Fruit fly (Drosophila melanogaster) whole organism, embryonic: ENCODE measurements around the gene ssp3.

Experiments used
- Atf3 ChIP-seq: fragments of 200-800 bp; sonication (Bioruptor generic); optimal IDR thresholded peaks from 3 replicates; lab custom pipeline; 2016; ENCODE audit warnings: missing biosample characterization, missing genetic modification characterization
- Atf6 ChIP-seq: fragments of 200-800 bp; sonication (Bioruptor generic); IDR thresholded peaks from 2 replicates; pipeline ENCODE4 v1.3.6; 2022; ENCODE audit warnings: missing biosample characterization, missing genetic modification characterization
- CG10274 ChIP-seq: fragments of 200-800 bp; sonication (Bioruptor generic); optimal IDR thresholded peaks from 3 replicates; lab custom pipeline; 2017; ENCODE audit warnings: missing biosample characterization, mild to moderate bottlenecking, missing genetic modification characterization
- CG11560 ChIP-seq: fragments of 200-800 bp; sonication (Bioruptor generic); IDR thresholded peaks from 3 replicates; pipeline ENCODE4 v1.3.6; 2022; ENCODE audit warnings: missing biosample characterization, missing genetic modification characterization
- CG12391 ChIP-seq: fragments of 200-800 bp; sonication (Bioruptor generic); optimal IDR thresholded peaks from 3 replicates; lab custom pipeline; 2018; ENCODE audit warnings: missing biosample characterization, mild to moderate bottlenecking, missing genetic modification characterization, moderate library complexity
- CG12942 ChIP-seq: fragments of 200-800 bp; sonication (Bioruptor generic); optimal IDR thresholded peaks from 3 replicates; lab custom pipeline; 2016; ENCODE audit warnings: missing biosample characterization, missing genetic modification characterization
- CG13894 ChIP-seq: fragments of 200-800 bp; sonication (Bioruptor generic); optimal IDR thresholded peaks from 3 replicates; lab custom pipeline; 2018; ENCODE audit warnings: missing biosample characterization, mild to moderate bottlenecking, missing genetic modification characterization, moderate library complexity
- CG14441 ChIP-seq: fragments of 200-800 bp; sonication (Bioruptor generic); IDR thresholded peaks from 2 replicates; pipeline ENCODE4 v1.3.6; 2022; ENCODE audit warnings: missing biosample characterization, missing genetic modification characterization
- CG14710 ChIP-seq: fragments of 200-800 bp; sonication (Bioruptor generic); optimal IDR thresholded peaks from 3 replicates; lab custom pipeline; 2019; ENCODE audit warnings: missing biosample characterization, mild to moderate bottlenecking, missing genetic modification characterization, moderate library complexity
- CG15479 ChIP-seq: fragments of 200-800 bp; sonication (Bioruptor generic); optimal IDR thresholded peaks from 3 replicates; lab custom pipeline; 2019; ENCODE audit warnings: missing biosample characterization, mild to moderate bottlenecking, missing genetic modification characterization, moderate library complexity
- CG1603 ChIP-seq: fragments of 200-800 bp; sonication (Bioruptor generic); optimal IDR thresholded peaks from 2 replicates; lab custom pipeline; 2019; ENCODE audit warnings: missing biosample characterization, mild to moderate bottlenecking, missing genetic modification characterization, moderate library complexity
- CG2199 ChIP-seq: fragments of 200-800 bp; sonication (Bioruptor generic); IDR thresholded peaks from 3 replicates; pipeline ENCODE4 v1.3.6; 2022; ENCODE audit warnings: missing biosample characterization, missing genetic modification characterization
- CG2712 ChIP-seq: fragments of 200-800 bp; optimal IDR thresholded peaks from 3 replicates; lab custom pipeline; 2019; ENCODE audit warnings: missing biosample characterization, mild to moderate bottlenecking, missing genetic modification characterization, moderate library complexity
- CG2889 ChIP-seq: fragments of 200-800 bp; sonication (Bioruptor generic); IDR thresholded peaks from 3 replicates; pipeline ENCODE4 v1.3.6; 2022; ENCODE audit warnings: missing biosample characterization, missing genetic modification characterization
- CG30403 ChIP-seq: fragments of 200-800 bp; sonication (Bioruptor generic); optimal IDR thresholded peaks from 3 replicates; lab custom pipeline; 2016; ENCODE audit warnings: missing biosample characterization, missing genetic modification characterization
- CG30431 ChIP-seq: fragments of 200-800 bp; sonication (Bioruptor generic); optimal IDR thresholded peaks from 2 replicates; lab custom pipeline; 2017; ENCODE audit warnings: missing biosample characterization, missing genetic modification characterization
- CG34224 ChIP-seq: fragments of 200-800 bp; sonication (Bioruptor generic); IDR thresholded peaks from 3 replicates; pipeline ENCODE4 v1.3.6; 2022; ENCODE audit warnings: missing biosample characterization, missing genetic modification characterization; ENCODE audit not compliant: partially characterized antibody
- CG4328 ChIP-seq: fragments of 200-800 bp; sonication (Bioruptor generic); optimal IDR thresholded peaks from 3 replicates; lab custom pipeline; 2017; ENCODE audit warnings: missing biosample characterization, missing genetic modification reagents, missing genetic modification characterization
- CG5245 ChIP-seq: fragments of 200-800 bp; sonication (Bioruptor generic); optimal IDR thresholded peaks from 3 replicates; lab custom pipeline; 2016; ENCODE audit warnings: missing biosample characterization, missing genetic modification characterization
- CG6272 ChIP-seq: fragments of 200-800 bp; sonication (Bioruptor generic); IDR thresholded peaks from 2 replicates; pipeline ENCODE4 v1.3.6; 2022; ENCODE audit warnings: missing biosample characterization, missing genetic modification characterization
- CG6813 ChIP-seq: fragments of 200-800 bp; sonication (Bioruptor generic); optimal IDR thresholded peaks from 2 replicates; lab custom pipeline; 2017; ENCODE audit warnings: missing biosample characterization, missing genetic modification characterization, mild to moderate bottlenecking, moderate library complexity, missing genetic modification reagents
- CG7839 ChIP-seq: fragments of 200-800 bp; sonication (Bioruptor generic); optimal IDR thresholded peaks from 3 replicates; lab custom pipeline; 2018; ENCODE audit warnings: missing biosample characterization, mild to moderate bottlenecking, missing genetic modification characterization, moderate library complexity
- CG8765 ChIP-seq: fragments of 200-800 bp; sonication (Bioruptor generic); IDR thresholded peaks from 2 replicates; pipeline ENCODE4 v1.3.6; 2022; ENCODE audit warnings: missing biosample characterization, missing genetic modification characterization
- CG8944 ChIP-seq: fragments of 200-800 bp; sonication (Bioruptor generic); optimal IDR thresholded peaks from 3 replicates; lab custom pipeline; 2016; ENCODE audit warnings: missing biosample characterization, missing genetic modification characterization
- CG9437 ChIP-seq: fragments of 200-800 bp; sonication (Bioruptor generic); optimal IDR thresholded peaks from 2 replicates; lab custom pipeline; 2018; ENCODE audit warnings: missing biosample characterization, mild to moderate bottlenecking, missing genetic modification characterization
- D ChIP-seq, 2 experiments: fragments of 200-800 bp in 1 of 2; fragments of >200 bp in 1 of 2; sonication (Bioruptor generic) in 1 of 2; optimal IDR thresholded peaks; 2 replicates in 1 of 2; 3 replicates in 1 of 2; lab custom pipeline; 2017; ENCODE audit warnings: mild to moderate bottlenecking in 1 of 2, missing biosample characterization in 1 of 2, missing genetic modification characterization in 1 of 2, missing genetic modification reagents in 1 of 2
- D19A ChIP-seq: fragments of 200-800 bp; optimal IDR thresholded peaks from 3 replicates; lab custom pipeline; 2019; ENCODE audit warnings: missing biosample characterization, mild to moderate bottlenecking, missing genetic modification characterization, moderate library complexity
- NC2β ChIP-seq: fragments of 200-800 bp; sonication (Bioruptor generic); optimal IDR thresholded peaks from 2 replicates; lab custom pipeline; 2016; ENCODE audit warnings: missing biosample characterization, missing genetic modification characterization
- Scr ChIP-seq: fragments of 200-800 bp; sonication (Bioruptor generic); IDR thresholded peaks from 2 replicates; pipeline ENCODE4 v1.3.6; 2022; ENCODE audit warnings: missing biosample characterization, missing genetic modification characterization; ENCODE audit not compliant: partially characterized antibody
- abd-A ChIP-seq: fragments of 200-800 bp; sonication (Bioruptor generic); optimal IDR thresholded peaks from 3 replicates; lab custom pipeline; 2019; ENCODE audit warnings: missing biosample characterization, mild to moderate bottlenecking, missing genetic modification characterization, moderate library complexity
- az2 ChIP-seq: fragments of 200-800 bp; sonication (Bioruptor generic); optimal IDR thresholded peaks from 3 replicates; lab custom pipeline; 2016; ENCODE audit warnings: missing biosample characterization, missing genetic modification characterization
- chinmo ChIP-seq: fragments of 200-800 bp; sonication (Bioruptor generic); IDR thresholded peaks from 4 replicates; pipeline ENCODE4 v1.3.6; 2022; ENCODE audit warnings: missing biosample characterization, missing genetic modification characterization; ENCODE audit not compliant: partially characterized antibody
- croc ChIP-seq: fragments of 200-800 bp; sonication (Bioruptor generic); conservative IDR thresholded peaks from 3 replicates; pipeline ENCODE4 v1.3.6; 2022; ENCODE audit warnings: missing biosample characterization, missing genetic modification characterization
- dan ChIP-seq: fragments of 200-800 bp; sonication (Bioruptor generic); IDR thresholded peaks from 2 replicates; pipeline ENCODE4 v1.3.6; 2022; ENCODE audit warnings: missing biosample characterization, missing genetic modification characterization
- fd96Cb ChIP-seq: fragments of 200-800 bp; sonication (Bioruptor generic); optimal IDR thresholded peaks from 2 replicates; lab custom pipeline; 2018; ENCODE audit warnings: missing biosample characterization, mild to moderate bottlenecking, missing genetic modification characterization, moderate library complexity
- ftz-f1 ChIP-seq: fragments of 200-800 bp; sonication (Bioruptor generic); optimal IDR thresholded peaks from 2 replicates; lab custom pipeline; 2016; ENCODE audit warnings: missing biosample characterization, missing genetic modification characterization
- gem ChIP-seq: fragments of 200-800 bp; sonication (Bioruptor generic); optimal IDR thresholded peaks from 2 replicates; lab custom pipeline; 2019; ENCODE audit warnings: missing biosample characterization, mild to moderate bottlenecking, missing genetic modification characterization, moderate library complexity
- ham ChIP-seq: fragments of 200-800 bp; sonication (Bioruptor generic); IDR thresholded peaks from 2 replicates; pipeline ENCODE4 v1.3.6; 2022; ENCODE audit warnings: missing biosample characterization, missing genetic modification characterization
- hth ChIP-seq: fragments of >200 bp; optimal IDR thresholded peaks from 2 replicates; lab custom pipeline; 2017; ENCODE audit warnings: inconsistent platforms
- jing ChIP-seq: fragments of 200-800 bp; sonication (Bioruptor generic); optimal IDR thresholded peaks from 2 replicates; lab custom pipeline; 2018; ENCODE audit warnings: missing biosample characterization, mild to moderate bottlenecking, missing genetic modification characterization
- kni ChIP-seq: fragments of 200-800 bp; sonication (Bioruptor generic); optimal IDR thresholded peaks from 3 replicates; lab custom pipeline; 2017; ENCODE audit warnings: mild to moderate bottlenecking, missing biosample characterization, missing genetic modification reagents, missing genetic modification characterization
- lola ChIP-seq, 3 experiments: fragments of >200 bp in 2 of 3; fragments of 200-800 bp in 1 of 3; sonication (Bioruptor generic) in 1 of 3; optimal IDR thresholded peaks; 2 replicates each; lab custom pipeline; 2017 to 2019; ENCODE audit warnings: missing biosample characterization in 3 of 3, missing genetic modification characterization in 3 of 3, mild to moderate bottlenecking in 1 of 3, moderate library complexity in 1 of 3
- nerfin-1 ChIP-seq: fragments of 200-800 bp; sonication (Bioruptor generic); optimal IDR thresholded peaks from 3 replicates; lab custom pipeline; 2019; ENCODE audit warnings: missing biosample characterization, mild to moderate bottlenecking, missing genetic modification characterization, moderate library complexity
- oc ChIP-seq: fragments of 200-800 bp; sonication (Bioruptor generic); optimal IDR thresholded peaks from 2 replicates; lab custom pipeline; 2018; ENCODE audit warnings: missing biosample characterization, mild to moderate bottlenecking, missing genetic modification characterization, moderate library complexity
- onecut ChIP-seq: fragments of 200-800 bp; sonication (Bioruptor generic); IDR thresholded peaks from 2 replicates; pipeline ENCODE4 v1.3.6; 2022; ENCODE audit warnings: missing biosample characterization, missing genetic modification characterization
- phol ChIP-seq: fragments of 200-800 bp; sonication (Bioruptor generic); optimal IDR thresholded peaks from 3 replicates; lab custom pipeline; 2018; ENCODE audit warnings: missing biosample characterization, mild to moderate bottlenecking, missing genetic modification characterization, moderate library complexity
- tin ChIP-seq: fragments of 200-800 bp; sonication (Bioruptor generic); optimal IDR thresholded peaks from 3 replicates; lab custom pipeline; 2016; ENCODE audit warnings: missing biosample characterization, missing genetic modification characterization
- tup ChIP-seq: fragments of 200-800 bp; sonication (Bioruptor generic); optimal IDR thresholded peaks from 2 replicates; lab custom pipeline; 2016; ENCODE audit warnings: missing biosample characterization, mild to moderate bottlenecking, missing genetic modification characterization, moderate library complexity
- yki ChIP-seq: fragments of >200 bp; optimal IDR thresholded peaks from 3 replicates; lab custom pipeline; 2018

Gene ssp3

dm6 chr2L:18894998-18895732, 48.6 kb downstream of the ssp3 start (continued):
- TF ChIP-seq CG13894 (tag; lab: Kevin White, UChicago) (no peak), tin (GFP tag; lab: Kevin White, UChicago) (peak; percentile 7), Scr (no peak), D19A (tag; lab: Kevin White, UChicago) (peak; percentile 35), dan (GFP tag; lab: Robert Waterston, UW) (peak; percentile 20; the same call in 1 of the 2 replicates), ham (GFP tag; lab: Robert Waterston, UW) (no peak), tup (peak; percentile 7), CG6813 (GFP tag; lab: Kevin White, UChicago) (peak; percentile 6), CG1603 (tag; lab: Kevin White, UChicago) (peak; percentile 19), croc (peak; percentile 42), CG7839 (tag; lab: Kevin White, UChicago) (peak; percentile 38), Atf3 (GFP tag; lab: Kevin White, UChicago) (no peak), ftz-f1 (GFP tag; lab: Kevin White, UChicago) (no peak), CG8765 (GFP tag; lab: Robert Waterston, UW) (peak; percentile 64; the same call in 1 of the 2 replicates), CG6272 (GFP tag; lab: Robert Waterston, UW) (no peak), CG8944 (GFP tag; lab: Kevin White, UChicago) (no peak), gem (tag; lab: Kevin White, UChicago) (peak; percentile 52), D (optimal IDR thresholded peaks at IDR 0.05; lab: Kevin White, UChicago) (peak; percentile 39), D (GFP tag; optimal IDR thresholded peaks at IDR 0.05; lab: Kevin White, UChicago) (peak; percentile 38), kni (GFP tag; lab: Kevin White, UChicago) (no peak), abd-A (no peak), hth (no peak), yki (lab: Kevin White, UChicago) (no peak), CG30431 (peak; percentile 12), CG4328 (GFP tag; lab: Kevin White, UChicago) (no peak), CG30403 (GFP tag; lab: Kevin White, UChicago) (peak; percentile 7), CG9437 (GFP tag; lab: Kevin White, UChicago) (no peak), chinmo (GFP tag; lab: Robert Waterston, UW) (no peak), onecut (no peak), CG2712 (tag; lab: Kevin White, UChicago) (peak; percentile 68), nerfin-1 (peak; percentile 1), jing (GFP tag; lab: Kevin White, UChicago) (no peak), CG5245 (GFP tag; lab: Kevin White, UChicago) (no peak), CG12391 (peak; percentile 28), az2 (GFP tag; lab: Kevin White, UChicago) (peak; percentile 7), CG11560 (no peak), fd96Cb (peak; percentile 25), phol (tag; lab: Kevin White, UChicago) (peak; percentile 53), NC2β (GFP tag; lab: Kevin White, UChicago) (no peak), CG34224 (GFP tag; lab: Robert Waterston, UW) (no peak), CG2889 (GFP tag; lab: Robert Waterston, UW) (no peak), CG12942 (GFP tag; lab: Kevin White, UChicago) (no peak), lola (GFP tag; optimal IDR thresholded peaks at IDR 0.05; lab: Kevin White, UChicago) (peak in 1 of 3 experiments; percentile 63), Atf6 (GFP tag; lab: Robert Waterston, UW) (no peak), CG15479 (GFP tag; lab: Kevin White, UChicago) (peak; percentile 66), CG14441 (no peak), CG10274 (no peak), CG2199 (GFP tag; lab: Robert Waterston, UW) (no peak), oc (tag; lab: Kevin White, UChicago) (no peak), CG14710 (tag; lab: Kevin White, UChicago) (peak; percentile 57)
